Fruit fly (Drosophila melanogaster): ENCODE data around the gene CG11555.
A peak's percentile ranks its signal among the peaks of the same experiment; 100 is the strongest.

The CG11555 gene

dm6 chr2L:283071-283482 is 9.4 kb downstream of the CG11555 start, which contains the start of gene CG11601 (continued):
- no peak for TF ChIP-seq CG13123 (GFP tag; optimal IDR thresholded peaks at IDR 0.05)
- TF ChIP-seq Spps (tag; optimal IDR thresholded peaks at IDR 0.05) = no peak
- TF ChIP-seq bigmax (GFP tag; optimal IDR thresholded peaks at IDR 0.05) = no peak
- no peak for TF ChIP-seq CG7928 (GFP tag; optimal IDR thresholded peaks at IDR 0.05)
- peak; percentile 59 for TF ChIP-seq CG4282 (GFP tag; optimal IDR thresholded peaks at IDR 0.05)
- TF ChIP-seq CG12104 (GFP tag; optimal IDR thresholded peaks at IDR 0.05) = no peak
- TF ChIP-seq CG3995 (GFP tag; optimal IDR thresholded peaks at IDR 0.05) = no peak
- TF ChIP-seq abd-A (tag; optimal IDR thresholded peaks at IDR 0.05) = no peak
- TF ChIP-seq ham (GFP tag; IDR thresholded peaks at IDR 0.05) = no peak
- TF ChIP-seq scrt (GFP tag; optimal IDR thresholded peaks at IDR 0.05) = no peak
- peak in 1 of 2 experiments; percentile 29 for TF ChIP-seq dpn (GFP tag; optimal IDR thresholded peaks at IDR 0.05)
- TF ChIP-seq Scr (GFP tag; IDR thresholded peaks at IDR 0.05; ENCODE audit: partially characterized antibody) = peak; percentile 34
- TF ChIP-seq TFAM (GFP tag; optimal IDR thresholded peaks at IDR 0.05) = no peak
- TF ChIP-seq Dek (tag; optimal IDR thresholded peaks at IDR 0.05) = no peak
- TF ChIP-seq CG4404 (GFP tag; IDR thresholded peaks at IDR 0.05) = no peak
- no peak for TF ChIP-seq CG15073 (GFP tag; optimal IDR thresholded peaks at IDR 0.05)
- TF ChIP-seq CG11456 (GFP tag; IDR thresholded peaks at IDR 0.05) = peak; percentile 53; the same call in 1 of the 3 replicates
- TF ChIP-seq run (tag; optimal IDR thresholded peaks at IDR 0.05) = no peak
- no peak for TF ChIP-seq Atf3 (GFP tag; optimal IDR thresholded peaks at IDR 0.05)
- peak; percentile 38 for TF ChIP-seq CG9876 (GFP tag; optimal IDR thresholded peaks at IDR 0.05)
- no peak for TF ChIP-seq Awh (GFP tag; IDR thresholded peaks at IDR 0.05)
- TF ChIP-seq sc (optimal IDR thresholded peaks at IDR 0.05) = no peak
- no peak for TF ChIP-seq sc (GFP tag; optimal IDR thresholded peaks at IDR 0.05)
- TF ChIP-seq gsb-n (tag; optimal IDR thresholded peaks at IDR 0.05) = no peak
- TF ChIP-seq cwo (GFP tag; optimal IDR thresholded peaks at IDR 0.05) = no peak
- no peak for TF ChIP-seq CG12236 (GFP tag; optimal IDR thresholded peaks at IDR 0.05)
- no peak for TF ChIP-seq ab (GFP tag; optimal IDR thresholded peaks at IDR 0.05)
- TF ChIP-seq CG12391 (tag; optimal IDR thresholded peaks at IDR 0.05) = peak; percentile 36
- peak; percentile 49 for TF ChIP-seq CG9932 (GFP tag; IDR thresholded peaks at IDR 0.05)
- no peak for TF ChIP-seq unpg (GFP tag; optimal IDR thresholded peaks at IDR 0.05)
- no peak for TF ChIP-seq GATAe (GFP tag; conservative IDR thresholded peaks at IDR 0.05)
- TF ChIP-seq ato (GFP tag; IDR thresholded peaks at IDR 0.05; ENCODE audit: partially characterized antibody) = no peak
- TF ChIP-seq CG2202 (tag; optimal IDR thresholded peaks at IDR 0.05) = no peak
- no peak for TF ChIP-seq slp2 (GFP tag; optimal IDR thresholded peaks at IDR 0.05)
- TF ChIP-seq CG18476 (GFP tag; optimal IDR thresholded peaks at IDR 0.05) = no peak
- peak; percentile 62 for TF ChIP-seq CG1603 (tag; optimal IDR thresholded peaks at IDR 0.05)
- no peak for TF ChIP-seq Asciz (GFP tag; optimal IDR thresholded peaks at IDR 0.05)
- no peak for TF ChIP-seq Dip2 (GFP tag; IDR thresholded peaks at IDR 0.05)
- no peak for TF ChIP-seq Elba2 (GFP tag; optimal IDR thresholded peaks at IDR 0.05)
- TF ChIP-seq sim (GFP tag; IDR thresholded peaks at IDR 0.05) = no peak
- no peak for TF ChIP-seq nerfin-2 (GFP tag; IDR thresholded peaks at IDR 0.05; ENCODE audit: partially characterized antibody)
- no peak for TF ChIP-seq CG31224 (GFP tag; IDR thresholded peaks at IDR 0.05)
- TF ChIP-seq pita (GFP tag; optimal IDR thresholded peaks at IDR 0.05) = no peak
- peak in 1 of 2 experiments; percentile 57 for TF ChIP-seq Pdp1 (GFP tag; optimal IDR thresholded peaks at IDR 0.05)
- no peak for TF ChIP-seq CG15269 (tag; optimal IDR thresholded peaks at IDR 0.05)
- no peak for TF ChIP-seq Atf-2 (GFP tag; optimal IDR thresholded peaks at IDR 0.05)
- TF ChIP-seq luna (GFP tag; optimal IDR thresholded peaks at IDR 0.05) = no peak
- TF ChIP-seq CG3407 (GFP tag; optimal IDR thresholded peaks at IDR 0.05) = no peak
- no peak for TF ChIP-seq CG4730 (GFP tag; IDR thresholded peaks at IDR 0.05)
- no peak for TF ChIP-seq Nf-YB (GFP tag; optimal IDR thresholded peaks at IDR 0.05)
- peak; percentile 63 for TF ChIP-seq CG13287 (GFP tag; IDR thresholded peaks at IDR 0.05; ENCODE audit: partially characterized antibody)
- peak; percentile 80 for TF ChIP-seq CTCF (GFP tag; optimal IDR thresholded peaks at IDR 0.05)
